Worm (Caenorhabditis elegans) whole organism, L3 larva: ENCODE measurements around the gene nhr-282.

ENCODE experiments used
- ceh-82 ChIP-seq: fragments of 150-350 bp; optimal IDR thresholded peaks from 2 replicates; lab custom pipeline; 2014; ENCODE audit warnings: missing biosample characterization, missing genetic modification characterization
- daf-12 ChIP-seq: fragments of 150-350 bp; optimal IDR thresholded peaks from 2 replicates; lab custom pipeline; 2014; ENCODE audit warnings: missing biosample characterization, missing genetic modification reagents, missing genetic modification characterization
- elt-3 ChIP-seq, 3 experiments: fragments of 150-350 bp in 1 of 3; sonication (generic microtip) in 2 of 3; optimal IDR thresholded peaks; 2 replicates in 2 of 3; 4 replicates in 1 of 3; lab custom pipeline; 2014 to 2017; ENCODE audit warnings: missing biosample characterization in 3 of 3, missing genetic modification characterization in 3 of 3
- lin-39 ChIP-seq: fragments of 150-350 bp; optimal IDR thresholded peaks from 2 replicates; lab custom pipeline; 2018; ENCODE audit warnings: missing biosample characterization, missing genetic modification reagents, missing genetic modification characterization
- mdl-1 ChIP-seq: fragments of 150-350 bp; optimal IDR thresholded peaks from 2 replicates; lab custom pipeline; 2014; ENCODE audit warnings: missing biosample characterization, missing genetic modification characterization
- nhr-237 ChIP-seq: fragments of 150-350 bp; optimal IDR thresholded peaks from 2 replicates; lab custom pipeline; 2014; ENCODE audit warnings: missing biosample characterization, missing genetic modification characterization
- pha-4 ChIP-seq: fragments of 150-350 bp; optimal IDR thresholded peaks from 2 replicates; lab custom pipeline; 2014; ENCODE audit warnings: missing biosample characterization, missing genetic modification reagents, missing genetic modification characterization
- skn-1 ChIP-seq: fragments of 150-350 bp; optimal IDR thresholded peaks from 2 replicates; lab custom pipeline; 2014; ENCODE audit warnings: missing biosample characterization, missing genetic modification characterization
- snpc-4 ChIP-seq: fragments of 150-350 bp; optimal IDR thresholded peaks from 2 replicates; lab custom pipeline; 2014; ENCODE audit warnings: missing biosample characterization, missing genetic modification characterization
- tbx-2 ChIP-seq: sonication (generic microtip); optimal IDR thresholded peaks from 2 replicates; lab custom pipeline; 2016; ENCODE audit warnings: mild to moderate bottlenecking, missing genetic modification characterization, missing compliant biosample characterization
- unc-39 ChIP-seq: sonication (generic microtip); optimal IDR thresholded peaks from 4 replicates; lab custom pipeline; 2017; ENCODE audit warnings: missing biosample characterization, missing genetic modification characterization
- unc-62 ChIP-seq: fragments of 150-350 bp; sonication (generic microtip); optimal IDR thresholded peaks from 4 replicates; lab custom pipeline; 2014; ENCODE audit warnings: missing biosample characterization, missing genetic modification reagents, missing genetic modification characterization
- ztf-11 ChIP-seq: fragments of 150-350 bp; optimal IDR thresholded peaks from 2 replicates; lab custom pipeline; 2014; ENCODE audit warnings: missing biosample characterization, missing genetic modification characterization
- ztf-4 ChIP-seq: fragments of 150-350 bp; optimal IDR thresholded peaks from 2 replicates; lab custom pipeline; 2014; ENCODE audit warnings: missing biosample characterization, missing genetic modification characterization

- TF ChIP-seq ztf-11 (tag; lab: Kevin White, UChicago), result no peak
- TF ChIP-seq lin-39, result no peak
- TF ChIP-seq ztf-4 (tag; lab: Kevin White, UChicago), result no peak
- no peak for TF ChIP-seq snpc-4 (tag; lab: Kevin White, UChicago)
- no peak for TF ChIP-seq tbx-2 (tag; lab: Kevin White, UChicago)
- no peak for TF ChIP-seq elt-3 (tag; optimal IDR thresholded peaks at IDR 0.05; lab: Kevin White, UChicago)
- TF ChIP-seq ceh-82 (tag; lab: Kevin White, UChicago), result no peak
- no peak for TF ChIP-seq nhr-237
- no peak for TF ChIP-seq pha-4
- no peak for TF ChIP-seq mdl-1 (tag; lab: Kevin White, UChicago)
- no peak for TF ChIP-seq skn-1 (tag; lab: Kevin White, UChicago)
- TF ChIP-seq daf-12 (tag; lab: Kevin White, UChicago), result no peak
- TF ChIP-seq unc-62 (GFP tag; lab: Kevin White, UChicago), result no peak
- TF ChIP-seq unc-39 (tag; lab: Kevin White, UChicago), result no peak
These were observed 14.0 kb upstream of the nhr-282 start, which contains the start of gene T26E4.10 for ce11 chrV:15798108-15798507.
